Worm (Caenorhabditis elegans) whole organism, L4/young adult: ENCODE measurements around the gene Y43F8B.22.

Source experiments
- W03F9.2 ChIP-seq: fragments of 150-350 bp; optimal IDR thresholded peaks from 2 replicates; lab custom pipeline; 2014; ENCODE audit warnings: missing biosample characterization, missing genetic modification characterization
- dao-5 ChIP-seq: sonication (generic microtip); optimal IDR thresholded peaks from 2 replicates; lab custom pipeline; 2016; ENCODE audit warnings: missing genotype, missing genetic modification characterization, moderate library complexity, missing compliant biosample characterization
- him-1 ChIP-seq: sonication (generic microtip); optimal IDR thresholded peaks from 2 replicates; lab custom pipeline; 2016; ENCODE audit warnings: missing genotype, missing genetic modification reagents, missing genetic modification characterization, missing compliant biosample characterization

The Y43F8B.22 gene

ce11 chrV:19524569-19524968, 41.9 kb downstream of the Y43F8B.22 start:
- TF ChIP-seq W03F9.2 (tag; lab: Kevin White, UChicago) (peak; percentile 43), him-1 (no peak), dao-5 (tag; lab: Kevin White, UChicago) (no peak)

ce11 chrV:19526197-19526596, 43.6 kb downstream of the Y43F8B.22 start:
- TF ChIP-seq W03F9.2 (tag; lab: Kevin White, UChicago), result no peak
- TF ChIP-seq him-1, result no peak
- TF ChIP-seq dao-5 (tag; lab: Kevin White, UChicago), result no peak

- TF ChIP-seq dao-5 (tag; lab: Kevin White, UChicago) (no peak), him-1 (no peak), W03F9.2 (tag; lab: Kevin White, UChicago) (no peak)
Observed at ce11 chrV:19527565-19527964, 44.9 kb downstream of the Y43F8B.22 start.

- no peak for TF ChIP-seq dao-5 (tag; lab: Kevin White, UChicago)
- peak; percentile 74 for TF ChIP-seq him-1
- peak; percentile 87 for TF ChIP-seq W03F9.2 (tag; lab: Kevin White, UChicago)
Observed at ce11 chrV:19529168-19529567, 46.5 kb downstream of the Y43F8B.22 start.

ce11 chrV:19531034-19531433, 48.4 kb downstream of the Y43F8B.22 start:
- TF ChIP-seq dao-5 (tag; lab: Kevin White, UChicago) (no peak), him-1 (no peak), W03F9.2 (tag; lab: Kevin White, UChicago) (no peak)
